Fruit fly (Drosophila melanogaster): ENCODE measurements around the gene superdeath.

DNA sequence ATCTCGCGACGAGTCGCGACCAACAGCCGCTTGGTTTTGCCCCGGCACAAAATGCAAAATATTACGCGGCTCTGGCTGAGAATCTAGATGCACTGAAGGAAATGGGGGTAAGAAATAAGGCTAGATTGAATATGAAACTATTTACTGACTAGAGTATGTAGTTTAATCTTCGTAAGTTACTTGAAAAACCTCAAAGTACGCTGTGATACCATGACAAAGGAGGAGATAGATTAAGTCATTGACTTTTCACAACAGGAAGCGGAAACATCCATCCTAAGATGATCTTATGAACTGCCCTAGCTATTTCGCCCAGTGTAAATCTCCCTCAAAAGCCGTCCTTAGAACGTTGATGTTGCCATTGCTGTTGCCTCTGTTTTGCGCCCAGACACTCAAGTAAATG is 44.3 kb upstream of the superdeath start:
- no peak for TF ChIP-seq h (optimal IDR thresholded peaks at IDR 0.05)
- TF ChIP-seq Myc (optimal IDR thresholded peaks at IDR 0.05): no peak

Measured in Kc167 (cell line).